Worm (Caenorhabditis elegans) whole organism, L1 larva: ENCODE data around the gene nas-4.
A peak's percentile ranks its signal among the peaks of the same experiment; 100 is the strongest.

ENCODE experiments used
- C34B4.2 ChIP-seq: sonication (generic microtip); optimal IDR thresholded peaks from 2 replicates; lab custom pipeline; 2017; ENCODE audit warnings: mild to moderate bottlenecking, missing genetic modification characterization, missing compliant biosample characterization
- aha-1 ChIP-seq: fragments of 150-350 bp; optimal IDR thresholded peaks from 2 replicates; lab custom pipeline; 2014; ENCODE audit warnings: missing biosample characterization, missing genetic modification characterization
- ama-1 ChIP-seq: fragments of 150-350 bp; optimal IDR thresholded peaks from 2 replicates; lab custom pipeline; 2014
- blmp-1 ChIP-seq: fragments of 150-350 bp; optimal IDR thresholded peaks from 2 replicates; lab custom pipeline; 2014; ENCODE audit warnings: missing biosample characterization, missing genetic modification characterization
- ceh-63 ChIP-seq: fragments of 200-800 bp; sonication (Bioruptor generic); optimal IDR thresholded peaks from 2 replicates; lab custom pipeline; 2018; ENCODE audit warnings: mild to moderate bottlenecking, missing genetic modification characterization, missing compliant biosample characterization
- ceh-82 ChIP-seq, 3 experiments: fragments of 150-350 bp in 1 of 3; sonication (generic microtip) in 2 of 3; optimal IDR thresholded peaks; 2 replicates each; lab custom pipeline; 2014 to 2017; ENCODE audit warnings: missing biosample characterization in 3 of 3, missing genetic modification characterization in 3 of 3
- ceh-90 ChIP-seq: sonication (generic microtip); optimal IDR thresholded peaks from 2 replicates; lab custom pipeline; 2016; ENCODE audit warnings: missing genetic modification characterization, missing compliant biosample characterization
- dpl-1 ChIP-seq, 3 experiments: fragments of 150-350 bp in 2 of 3; sonication (generic microtip) in 1 of 3; optimal IDR thresholded peaks; 2 replicates each; lab custom pipeline; 2014 to 2017; ENCODE audit warnings: missing biosample characterization in 3 of 3, missing genetic modification characterization in 3 of 3, missing genetic modification reagents in 3 of 3
- dsc-1 ChIP-seq: sonication (generic microtip); optimal IDR thresholded peaks from 2 replicates; lab custom pipeline; 2016; ENCODE audit warnings: mild to moderate bottlenecking, missing genetic modification characterization, missing compliant biosample characterization
- efl-1 ChIP-seq, 4 experiments: fragments of 150-350 bp; optimal IDR thresholded peaks in 3 of 4; peaks in 1 of 4; 1 replicate in 1 of 4; 2 replicates in 3 of 4; lab custom pipeline; 2014; ENCODE audit warnings: missing biosample characterization in 2 of 4, missing genetic modification characterization in 2 of 4, missing genetic modification reagents in 2 of 4
- ets-5 ChIP-seq: fragments of 200-800 bp; sonication (Bioruptor generic); IDR thresholded peaks from 2 replicates; pipeline ENCODE4 v1.3.6; 2022; ENCODE audit warnings: missing genetic modification characterization, missing compliant biosample characterization
- fos-1 ChIP-seq: fragments of 150-350 bp; optimal IDR thresholded peaks from 2 replicates; lab custom pipeline; 2014; ENCODE audit warnings: missing biosample characterization, missing genetic modification characterization
- hlh-17 ChIP-seq: fragments of 200-800 bp; sonication (Bioruptor generic); optimal IDR thresholded peaks from 2 replicates; lab custom pipeline; 2018; ENCODE audit warnings: missing genetic modification characterization, mild to moderate bottlenecking, missing compliant biosample characterization, moderate library complexity, borderline replicate concordance
- hpl-2 ChIP-seq: fragments of 150-350 bp; optimal IDR thresholded peaks from 2 replicates; lab custom pipeline; 2014; ENCODE audit warnings: missing biosample characterization, missing genetic modification reagents, missing genetic modification characterization
- irx-1 ChIP-seq: sonication (generic microtip); optimal IDR thresholded peaks from 2 replicates; lab custom pipeline; 2016; ENCODE audit warnings: missing genetic modification characterization, missing compliant biosample characterization
- isw-1 ChIP-seq: fragments of 200-800 bp; sonication (Bioruptor generic); IDR thresholded peaks from 2 replicates; pipeline ENCODE4 v1.3.6; 2022; ENCODE audit warnings: missing genetic modification characterization, missing compliant biosample characterization
- jun-1 ChIP-seq: fragments of 150-350 bp; optimal IDR thresholded peaks from 2 replicates; lab custom pipeline; 2014; ENCODE audit warnings: missing biosample characterization, missing genetic modification reagents, missing genetic modification characterization
- lin-15B ChIP-seq: fragments of 150-350 bp; sonication (generic microtip); optimal IDR thresholded peaks from 3 replicates; lab custom pipeline; 2014; ENCODE audit warnings: missing biosample characterization, missing genetic modification characterization
- lin-35 ChIP-seq, 2 experiments: fragments of 150-350 bp; optimal IDR thresholded peaks; 2 replicates each; lab custom pipeline; 2014; ENCODE audit warnings: missing biosample characterization in 2 of 2, missing genetic modification characterization in 2 of 2, missing genetic modification reagents in 2 of 2
- lin-39 ChIP-seq: fragments of 150-350 bp; optimal IDR thresholded peaks from 2 replicates; lab custom pipeline; 2014; ENCODE audit warnings: missing biosample characterization, missing genetic modification reagents, missing genetic modification characterization
- mdl-1 ChIP-seq, 2 experiments: fragments of 150-350 bp; optimal IDR thresholded peaks; 2 replicates each; lab custom pipeline; 2014 to 2017; ENCODE audit warnings: missing biosample characterization in 2 of 2, missing genetic modification characterization in 2 of 2, inconsistent platforms in 1 of 2
- mep-1 ChIP-seq: fragments of 150-350 bp; optimal IDR thresholded peaks from 2 replicates; lab custom pipeline; 2014; ENCODE audit warnings: missing biosample characterization, missing genetic modification characterization
- nhr-11 ChIP-seq: fragments of 150-350 bp; optimal IDR thresholded peaks from 2 replicates; lab custom pipeline; 2014; ENCODE audit warnings: missing biosample characterization, missing genetic modification characterization
- nhr-12 ChIP-seq: sonication (generic microtip); optimal IDR thresholded peaks from 2 replicates; lab custom pipeline; 2017; ENCODE audit warnings: missing biosample characterization, missing genetic modification characterization
- nhr-19 ChIP-seq: fragments of 200-800 bp; sonication (Bioruptor generic); conservative IDR thresholded peaks from 2 replicates; pipeline ENCODE4 v1.3.6; 2022; ENCODE audit warnings: missing genetic modification characterization, missing compliant biosample characterization
- nhr-237 ChIP-seq: fragments of 150-350 bp; optimal IDR thresholded peaks from 2 replicates; lab custom pipeline; 2014; ENCODE audit warnings: missing biosample characterization, missing genetic modification characterization
- nhr-28 ChIP-seq: fragments of 150-350 bp; optimal IDR thresholded peaks from 2 replicates; lab custom pipeline; 2014; ENCODE audit warnings: missing biosample characterization, missing genetic modification characterization
- nhr-47 ChIP-seq: sonication (generic microtip); optimal IDR thresholded peaks from 2 replicates; lab custom pipeline; 2016; ENCODE audit warnings: mild to moderate bottlenecking, missing genetic modification characterization, moderate library complexity, missing compliant biosample characterization
- nhr-84 ChIP-seq: sonication (generic microtip); optimal IDR thresholded peaks from 2 replicates; lab custom pipeline; 2017; ENCODE audit warnings: missing biosample characterization, missing genetic modification characterization
- nhr-90 ChIP-seq: sonication (generic microtip); optimal IDR thresholded peaks from 2 replicates; lab custom pipeline; 2016; ENCODE audit warnings: mild to moderate bottlenecking, missing genetic modification characterization, missing compliant biosample characterization; ENCODE audit not compliant: poor library complexity
- rnt-1 ChIP-seq: sonication (generic microtip); optimal IDR thresholded peaks from 2 replicates; lab custom pipeline; 2016; ENCODE audit warnings: mild to moderate bottlenecking, missing genetic modification characterization, moderate library complexity, missing compliant biosample characterization
- skn-1 ChIP-seq: fragments of 150-350 bp; optimal IDR thresholded peaks from 2 replicates; lab custom pipeline; 2014; ENCODE audit warnings: missing biosample characterization, missing genetic modification characterization
- snpc-4 ChIP-seq: fragments of 150-350 bp; optimal IDR thresholded peaks from 2 replicates; lab custom pipeline; 2014; ENCODE audit warnings: missing biosample characterization, missing genetic modification characterization
- snu-23 ChIP-seq: sonication (generic microtip); optimal IDR thresholded peaks from 2 replicates; lab custom pipeline; 2016; ENCODE audit warnings: missing genetic modification characterization, missing compliant biosample characterization
- sox-4 ChIP-seq: sonication (generic microtip); optimal IDR thresholded peaks from 2 replicates; lab custom pipeline; 2016; ENCODE audit warnings: missing genetic modification characterization, missing compliant biosample characterization
- sptf-1 ChIP-seq: fragments of 150-350 bp; optimal IDR thresholded peaks from 2 replicates; lab custom pipeline; 2014; ENCODE audit warnings: missing biosample characterization, missing genetic modification characterization
- sup-37 ChIP-seq: fragments of 200-800 bp; sonication (Bioruptor generic); optimal IDR thresholded peaks from 2 replicates; lab custom pipeline; 2018; ENCODE audit warnings: mild to moderate bottlenecking, missing genetic modification characterization, missing compliant biosample characterization
- swsn-7 ChIP-seq: sonication (generic microtip); optimal IDR thresholded peaks from 2 replicates; lab custom pipeline; 2016; ENCODE audit warnings: missing genetic modification characterization, missing compliant biosample characterization
- tlp-1 ChIP-seq: fragments of 150-350 bp; optimal IDR thresholded peaks from 2 replicates; lab custom pipeline; 2014; ENCODE audit warnings: missing biosample characterization, missing genetic modification characterization
- unc-62 ChIP-seq: fragments of 150-350 bp; optimal IDR thresholded peaks from 2 replicates; lab custom pipeline; 2014; ENCODE audit warnings: missing biosample characterization, missing genetic modification reagents, missing genetic modification characterization
- vab-15 ChIP-seq: sonication (generic microtip); optimal IDR thresholded peaks from 2 replicates; lab custom pipeline; 2017; ENCODE audit warnings: missing genotype, mild to moderate bottlenecking, missing genetic modification characterization, missing compliant biosample characterization
- xbp-1 ChIP-seq: sonication (generic microtip); optimal IDR thresholded peaks from 2 replicates; lab custom pipeline; 2016; ENCODE audit warnings: missing genetic modification characterization, missing compliant biosample characterization
- zag-1 ChIP-seq: fragments of 150-350 bp; optimal IDR thresholded peaks from 2 replicates; lab custom pipeline; 2014; ENCODE audit warnings: missing biosample characterization, missing genetic modification characterization
- zip-4 ChIP-seq: fragments of 200-800 bp; sonication (Bioruptor generic); optimal IDR thresholded peaks from 2 replicates; lab custom pipeline; 2018; ENCODE audit warnings: mild to moderate bottlenecking, missing genetic modification characterization, moderate library complexity, missing compliant biosample characterization
- ztf-11 ChIP-seq, 2 experiments: sonication (generic microtip); optimal IDR thresholded peaks; 2 replicates each; lab custom pipeline; 2016 to 2017; ENCODE audit warnings: missing genetic modification characterization in 2 of 2, missing biosample characterization in 1 of 2, missing compliant biosample characterization in 1 of 2
- ztf-4 ChIP-seq: fragments of 150-350 bp; optimal IDR thresholded peaks from 2 replicates; lab custom pipeline; 2014; ENCODE audit warnings: missing biosample characterization, missing genetic modification characterization

The nas-4 gene

ce11 chrIII:6462610-6463009 lies 47.2 kb upstream of the nas-4 start, which contains the start of gene T26A5.8 (continued):
- TF ChIP-seq dsc-1 (tag; lab: Kevin White, UChicago) (no peak), tlp-1 (tag; lab: Kevin White, UChicago) (no peak), zip-4 (GFP tag; lab: Kevin White, UChicago) (no peak), vab-15 (tag; lab: Kevin White, UChicago) (no peak), efl-1 (optimal IDR thresholded peaks at IDR 0.05; lab: Kevin White, UChicago) (no peak), efl-1 (GFP tag; optimal IDR thresholded peaks at IDR 0.05 in 1 of 2; lab: Kevin White, UChicago) (no peak), hpl-2 (GFP tag; lab: Kevin White, UChicago) (no peak), mdl-1 (tag; optimal IDR thresholded peaks at IDR 0.05; lab: Kevin White, UChicago) (no peak)

ce11 chrIII:6459820-6460219 lies 44.4 kb upstream of the nas-4 start, which contains the start of gene algn-1:
Gene algn-1 (plus strand): TSS chrIII:6460120.
- TF ChIP-seq mdl-1 (tag; optimal IDR thresholded peaks at IDR 0.05; lab: Kevin White, UChicago) (no peak), lin-15B (tag; lab: Kevin White, UChicago) (no peak), sox-4 (tag; lab: Kevin White, UChicago) (no peak), nhr-47 (tag; lab: Kevin White, UChicago) (no peak), zag-1 (tag; lab: Kevin White, UChicago) (no peak), irx-1 (tag; lab: Kevin White, UChicago) (no peak), hlh-17 (GFP tag; lab: Kevin White, UChicago) (no peak), efl-1 (optimal IDR thresholded peaks at IDR 0.05; lab: Kevin White, UChicago) (no peak), efl-1 (GFP tag; optimal IDR thresholded peaks at IDR 0.05 in 1 of 2; lab: Kevin White, UChicago) (no peak), ama-1 (lab: Kevin White, UChicago) (no peak), jun-1 (no peak), swsn-7 (tag; lab: Kevin White, UChicago) (no peak), vab-15 (tag; lab: Kevin White, UChicago) (no peak), blmp-1 (tag; lab: Kevin White, UChicago) (no peak), unc-62 (GFP tag; lab: Kevin White, UChicago) (no peak), skn-1 (tag; lab: Kevin White, UChicago) (no peak), aha-1 (no peak)

ce11 chrIII:6454183-6454582 lies 38.7 kb upstream of the nas-4 start, which contains the start of gene jhdm-1:
Gene jhdm-1 (plus strand): TSS chrIII:6454483.
- TF ChIP-seq nhr-12 (tag; lab: Kevin White, UChicago): no peak
- no peak for TF ChIP-seq C34B4.2 (tag; lab: Kevin White, UChicago)
- no peak for TF ChIP-seq sup-37 (GFP tag; lab: Kevin White, UChicago)
- no peak for TF ChIP-seq nhr-84 (tag; lab: Kevin White, UChicago)
- TF ChIP-seq isw-1 (GFP tag; lab: Robert Waterston, UW): no peak
- TF ChIP-seq snu-23 (GFP tag; lab: Kevin White, UChicago): no peak
- no peak for TF ChIP-seq nhr-19 (GFP tag; lab: Robert Waterston, UW)
- TF ChIP-seq xbp-1 (tag; lab: Kevin White, UChicago): no peak
- TF ChIP-seq lin-35 (GFP tag; optimal IDR thresholded peaks at IDR 0.05; lab: Kevin White, UChicago): no peak
- no peak for TF ChIP-seq zag-1 (tag; lab: Kevin White, UChicago)
- TF ChIP-seq ceh-90 (tag; lab: Kevin White, UChicago): no peak
- TF ChIP-seq ets-5: no peak
- TF ChIP-seq nhr-237 (tag; lab: Kevin White, UChicago): no peak
- no peak for TF ChIP-seq dpl-1 (GFP tag; optimal IDR thresholded peaks at IDR 0.05; lab: Kevin White, UChicago)
- no peak for TF ChIP-seq jun-1
- TF ChIP-seq sptf-1: no peak

ce11 chrIII:6453665-6454064 lies 38.2 kb upstream of the nas-4 start:
- TF ChIP-seq snpc-4 (tag; lab: Kevin White, UChicago) (no peak), irx-1 (tag; lab: Kevin White, UChicago) (no peak), hpl-2 (GFP tag; lab: Kevin White, UChicago) (peak; percentile 49), mep-1 (tag; lab: Kevin White, UChicago) (peak; percentile 49), jun-1 (peak; percentile 56), ztf-11 (tag; optimal IDR thresholded peaks at IDR 0.05; lab: Kevin White, UChicago) (no peak), isw-1 (GFP tag; lab: Robert Waterston, UW) (peak; percentile 46), nhr-84 (tag; lab: Kevin White, UChicago) (no peak), dsc-1 (tag; lab: Kevin White, UChicago) (peak; percentile 29), blmp-1 (tag; lab: Kevin White, UChicago) (peak; percentile 93), nhr-47 (tag; lab: Kevin White, UChicago) (peak; percentile 65), nhr-28 (tag; lab: Kevin White, UChicago) (no peak), nhr-90 (tag; lab: Kevin White, UChicago) (peak; percentile 30), nhr-237 (tag; lab: Kevin White, UChicago) (no peak), fos-1 (tag; lab: Kevin White, UChicago) (peak; percentile 70), ztf-4 (tag; lab: Kevin White, UChicago) (peak; percentile 66), ceh-63 (GFP tag; lab: Kevin White, UChicago) (no peak), rnt-1 (tag; lab: Kevin White, UChicago) (peak; percentile 83), lin-39 (tag; lab: Kevin White, UChicago) (no peak), nhr-11 (tag; lab: Kevin White, UChicago) (no peak), ceh-82 (tag; optimal IDR thresholded peaks at IDR 0.05; lab: Kevin White, UChicago) (peak; percentile 50 to 88 (median 73))
